Fruit fly (Drosophila melanogaster) whole organism, pupa: ENCODE data around the gene CG11970.
A peak's percentile ranks its signal among the peaks of the same experiment; 100 is the strongest.

Experiments
- CG10348 ChIP-seq: fragments of 200-800 bp; sonication (Bioruptor generic); IDR thresholded peaks from 2 replicates; pipeline ENCODE4 v1.3.6; 2022; ENCODE audit warnings: missing biosample characterization, missing genetic modification characterization
- CG12605 ChIP-seq: fragments of 200-800 bp; sonication (Bioruptor generic); IDR thresholded peaks from 2 replicates; pipeline ENCODE4 v1.3.6; 2022; ENCODE audit warnings: missing biosample characterization, missing genetic modification characterization
- CG13204 ChIP-seq: fragments of 200-800 bp; sonication (Bioruptor generic); optimal IDR thresholded peaks from 2 replicates; lab custom pipeline; 2018; ENCODE audit warnings: missing biosample characterization, mild to moderate bottlenecking, missing genetic modification characterization, moderate library complexity
- CG14655 ChIP-seq: fragments of 200-800 bp; sonication (Bioruptor generic); optimal IDR thresholded peaks from 3 replicates; lab custom pipeline; 2017; ENCODE audit warnings: mild to moderate bottlenecking, missing biosample characterization, missing genetic modification reagents, missing genetic modification characterization
- CG15710 ChIP-seq: fragments of 200-800 bp; sonication (Bioruptor generic); optimal IDR thresholded peaks from 2 replicates; lab custom pipeline; 2018; ENCODE audit warnings: missing biosample characterization, mild to moderate bottlenecking, missing genetic modification characterization, moderate library complexity
- CG17806 ChIP-seq: fragments of 200-800 bp; sonication (Bioruptor generic); optimal IDR thresholded peaks from 2 replicates; lab custom pipeline; 2018; ENCODE audit warnings: missing biosample characterization, mild to moderate bottlenecking, missing genetic modification characterization, moderate library complexity
- CG32121 ChIP-seq: fragments of 200-800 bp; sonication (Bioruptor generic); IDR thresholded peaks from 2 replicates; pipeline ENCODE4 v1.3.6; 2022; ENCODE audit warnings: missing biosample characterization, missing genetic modification characterization
- CG34367 ChIP-seq: fragments of 200-800 bp; sonication (Bioruptor generic); optimal IDR thresholded peaks from 2 replicates; lab custom pipeline; 2018; ENCODE audit warnings: missing biosample characterization, mild to moderate bottlenecking, missing genetic modification characterization
- CG4496 ChIP-seq: fragments of 200-800 bp; sonication (Bioruptor generic); IDR thresholded peaks from 3 replicates; pipeline ENCODE4 v1.3.6; 2022; ENCODE audit warnings: missing biosample characterization, missing genetic modification characterization
- CG8159 ChIP-seq: fragments of 200-800 bp; sonication (Bioruptor generic); optimal IDR thresholded peaks from 3 replicates; lab custom pipeline; 2018; ENCODE audit warnings: missing biosample characterization, mild to moderate bottlenecking, missing genetic modification characterization, moderate library complexity
- CG8301 ChIP-seq: fragments of 200-800 bp; sonication (Bioruptor generic); optimal IDR thresholded peaks from 2 replicates; lab custom pipeline; 2018; ENCODE audit warnings: missing biosample characterization, mild to moderate bottlenecking, missing genetic modification characterization
- CG9948 ChIP-seq: fragments of 200-800 bp; sonication (Bioruptor generic); optimal IDR thresholded peaks from 2 replicates; lab custom pipeline; 2018; ENCODE audit warnings: missing biosample characterization, mild to moderate bottlenecking, missing genetic modification characterization, moderate library complexity
- D1 ChIP-seq: fragments of 200-800 bp; sonication (Bioruptor generic); optimal IDR thresholded peaks from 2 replicates; lab custom pipeline; 2018; ENCODE audit warnings: missing biosample characterization, mild to moderate bottlenecking, missing genetic modification characterization, moderate library complexity
- EcR ChIP-seq: fragments of 200-800 bp; sonication (Bioruptor generic); optimal IDR thresholded peaks from 3 replicates; lab custom pipeline; 2019; ENCODE audit warnings: missing biosample characterization, missing genetic modification characterization, mild to moderate bottlenecking, moderate library complexity, missing genetic modification reagents
- Ets98B ChIP-seq: fragments of 200-800 bp; sonication (Bioruptor generic); IDR thresholded peaks from 2 replicates; pipeline ENCODE4 v1.3.6; 2022; ENCODE audit warnings: missing biosample characterization, missing genetic modification characterization
- Pif1A ChIP-seq: fragments of 200-800 bp; sonication (Bioruptor generic); optimal IDR thresholded peaks from 3 replicates; lab custom pipeline; 2016; ENCODE audit warnings: missing biosample characterization, missing genetic modification characterization
- Pif1B ChIP-seq: fragments of 200-800 bp; sonication (Bioruptor generic); optimal IDR thresholded peaks from 3 replicates; lab custom pipeline; 2016; ENCODE audit warnings: missing biosample characterization, missing genetic modification characterization
- Snoo ChIP-seq: fragments of 200-800 bp; sonication (Bioruptor generic); optimal IDR thresholded peaks from 3 replicates; lab custom pipeline; 2017; ENCODE audit warnings: missing biosample characterization, mild to moderate bottlenecking, missing genetic modification characterization, inconsistent platforms
- fd96Ca ChIP-seq: fragments of 200-800 bp; sonication (Bioruptor generic); IDR thresholded peaks from 3 replicates; pipeline ENCODE4 v1.3.6; 2022; ENCODE audit warnings: missing biosample characterization, missing genetic modification characterization
- gl ChIP-seq: fragments of 200-800 bp; sonication (Bioruptor generic); optimal IDR thresholded peaks from 2 replicates; lab custom pipeline; 2018; ENCODE audit warnings: missing biosample characterization, mild to moderate bottlenecking, missing genetic modification characterization
- rn ChIP-seq: fragments of 200-800 bp; sonication (Bioruptor generic); IDR thresholded peaks from 2 replicates; pipeline ENCODE4 v1.3.6; 2022; ENCODE audit warnings: missing biosample characterization, missing genetic modification characterization

The CG11970 gene

DNA sequence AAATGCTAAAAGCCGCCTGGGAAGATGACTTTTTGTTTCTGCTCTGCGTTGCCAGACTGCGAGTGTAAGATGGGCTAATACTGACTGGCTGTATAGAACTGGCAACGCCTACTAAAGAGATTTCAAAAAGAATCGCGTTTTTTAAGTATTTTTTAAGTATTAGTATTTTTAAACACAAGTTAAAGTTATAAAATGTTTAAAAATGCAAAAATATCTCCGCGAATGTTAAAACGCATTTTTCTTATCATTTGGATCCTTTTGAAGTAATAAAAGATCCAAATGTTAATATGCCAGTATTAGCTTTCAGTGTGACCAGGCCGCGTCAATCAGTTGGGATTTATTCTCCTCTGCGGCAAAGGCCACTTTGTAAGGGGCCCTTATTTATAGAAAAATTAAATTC, 21.6 kb downstream of the CG11970 start, which contains the start of the genes Prosbeta3 and Iru:
TSS of gene Prosbeta3 (minus strand) at position 98 of the 400 bp plus-strand sequence.
TSS of gene Iru (plus strand) at position 328 of the 400 bp plus-strand sequence.
- TF ChIP-seq CG4496 (GFP tag; lab: Robert Waterston, UW): 0 out of 3 replicates have a peak, but pooled peaks have one; percentile 7
- no peak for TF ChIP-seq Snoo

DNA sequence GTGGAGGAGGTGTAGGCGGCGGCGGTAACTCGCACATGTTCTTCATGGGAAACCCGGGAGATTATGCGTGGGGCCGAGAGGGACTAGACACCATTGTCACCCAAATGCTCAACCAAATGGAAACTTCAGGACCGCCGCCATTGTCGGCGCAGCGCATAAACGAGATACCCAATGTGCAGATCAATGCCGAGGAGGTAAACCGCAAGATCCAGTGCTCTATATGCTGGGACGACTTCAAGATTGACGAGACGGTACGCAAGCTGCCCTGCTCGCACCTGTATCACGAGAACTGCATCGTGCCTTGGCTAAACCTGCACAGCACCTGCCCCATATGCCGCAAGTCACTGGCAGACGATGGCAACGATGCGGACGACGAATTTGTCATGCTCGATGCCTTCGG, 22.7 kb downstream of the CG11970 start:
- TF ChIP-seq CG8159 (tag; lab: Kevin White, UChicago) (no peak), EcR (GFP tag; lab: Kevin White, UChicago) (no peak), CG12605 (GFP tag; lab: Robert Waterston, UW) (no peak), D1 (no peak), Ets98B (GFP tag; lab: Robert Waterston, UW) (no peak), CG8301 (tag; lab: Kevin White, UChicago) (no peak), CG13204 (no peak), fd96Ca (GFP tag; lab: Robert Waterston, UW) (no peak), Snoo (no peak), CG15710 (tag; lab: Kevin White, UChicago) (no peak), CG32121 (GFP tag; lab: Robert Waterston, UW) (no peak), CG34367 (tag; lab: Kevin White, UChicago) (no peak), CG14655 (GFP tag; lab: Kevin White, UChicago) (no peak), rn (GFP tag; lab: Robert Waterston, UW) (no peak), CG9948 (tag; lab: Kevin White, UChicago) (no peak)

DNA sequence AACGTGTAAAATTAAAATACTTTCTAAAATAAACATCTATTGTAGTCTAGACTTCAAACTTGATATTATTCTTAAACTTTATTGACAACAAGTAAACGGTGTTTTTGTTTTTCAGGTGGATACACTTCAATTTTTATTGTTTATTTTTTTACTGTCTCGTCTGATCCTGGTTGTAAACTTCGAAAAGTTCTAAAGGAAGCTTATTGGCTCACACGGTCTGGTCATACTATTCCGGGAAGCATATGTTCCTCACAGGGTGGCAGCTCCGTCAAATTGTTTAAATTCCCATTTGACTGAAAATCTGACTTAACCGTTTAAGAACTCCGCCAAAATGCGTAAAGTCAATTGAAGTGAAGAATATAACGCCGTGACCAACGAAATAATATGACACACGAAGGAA, 23.7 kb downstream of the CG11970 start, which contains the start of gene CG11983:
TSS of gene CG11983 (plus strand) at position 120 of the 400 bp plus-strand sequence.
- TF ChIP-seq EcR (GFP tag; lab: Kevin White, UChicago): peak; percentile 9
- TF ChIP-seq CG15710 (tag; lab: Kevin White, UChicago): peak; percentile 26
- no peak for TF ChIP-seq D1
- TF ChIP-seq gl: peak; percentile 1

DNA sequence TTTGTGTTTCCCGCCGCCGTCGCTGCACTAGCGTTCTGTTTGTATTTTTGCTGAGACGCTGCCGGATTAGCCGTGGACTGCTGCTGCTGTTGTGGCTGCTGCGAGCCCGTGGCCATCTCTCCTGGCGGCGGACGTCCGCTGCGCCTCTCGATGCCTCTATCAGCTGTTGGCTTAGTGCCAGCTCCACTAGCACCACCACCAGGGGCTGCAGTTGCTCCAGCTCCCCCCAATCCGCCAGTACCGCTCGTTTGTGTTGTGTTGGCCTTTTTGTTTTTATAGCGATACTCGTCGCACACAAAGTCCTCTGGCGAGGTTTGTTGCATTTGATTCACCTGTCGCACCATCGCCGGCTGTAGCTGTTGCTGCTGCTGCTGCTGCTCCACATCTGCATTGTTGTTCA, 26.2 kb downstream of the CG11970 start:
- TF ChIP-seq Ets98B (GFP tag; lab: Robert Waterston, UW): peak; percentile 48; the same call in 1 of the 2 replicates
- no peak for TF ChIP-seq CG34367 (tag; lab: Kevin White, UChicago)
- TF ChIP-seq CG14655 (GFP tag; lab: Kevin White, UChicago): no peak
- peak; percentile 60; the same call in 2 of the 3 replicates for TF ChIP-seq fd96Ca (GFP tag; lab: Robert Waterston, UW)
- TF ChIP-seq CG32121 (GFP tag; lab: Robert Waterston, UW): peak; percentile 89
- TF ChIP-seq CG4496 (GFP tag; lab: Robert Waterston, UW): peak; percentile 34; the same call in 1 of the 3 replicates

DNA sequence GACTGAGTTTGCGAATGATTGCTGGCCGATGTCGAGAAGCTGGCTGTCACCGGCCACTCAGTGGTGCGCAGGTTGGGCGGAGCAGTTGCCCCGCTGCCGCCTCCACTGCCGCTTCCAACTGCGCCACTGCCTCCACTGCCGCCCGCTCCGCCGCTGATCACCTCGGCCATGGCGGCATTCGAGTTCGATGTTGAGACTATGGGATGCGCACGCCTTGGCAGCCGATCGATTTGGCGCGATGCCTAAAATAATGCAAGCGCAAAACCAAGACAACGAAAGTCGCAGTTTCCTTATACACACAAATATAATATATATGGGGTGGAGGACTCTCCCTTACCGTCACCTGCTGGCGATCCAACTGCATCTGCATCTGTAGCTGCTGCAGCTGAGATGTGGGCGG, 27.2 kb downstream of the CG11970 start:
- no peak for TF ChIP-seq CG8301 (tag; lab: Kevin White, UChicago)
- no peak for TF ChIP-seq gl
- peak; percentile 85 for TF ChIP-seq CG32121 (GFP tag; lab: Robert Waterston, UW)
- TF ChIP-seq CG4496 (GFP tag; lab: Robert Waterston, UW): no peak; the same call in 2 of the 3 replicates
- no peak for TF ChIP-seq CG15710 (tag; lab: Kevin White, UChicago)
- TF ChIP-seq CG10348 (GFP tag; lab: Robert Waterston, UW): no peak
- no peak for TF ChIP-seq Ets98B (GFP tag; lab: Robert Waterston, UW)
- no peak for TF ChIP-seq Snoo
- 0 out of 3 replicates have a peak, but pooled peaks have one; percentile 31 for TF ChIP-seq fd96Ca (GFP tag; lab: Robert Waterston, UW)
- no peak for TF ChIP-seq Pif1B (GFP tag; lab: Kevin White, UChicago)
- TF ChIP-seq rn (GFP tag; lab: Robert Waterston, UW): no peak
- TF ChIP-seq, all 21 proteins: peak for 2

DNA sequence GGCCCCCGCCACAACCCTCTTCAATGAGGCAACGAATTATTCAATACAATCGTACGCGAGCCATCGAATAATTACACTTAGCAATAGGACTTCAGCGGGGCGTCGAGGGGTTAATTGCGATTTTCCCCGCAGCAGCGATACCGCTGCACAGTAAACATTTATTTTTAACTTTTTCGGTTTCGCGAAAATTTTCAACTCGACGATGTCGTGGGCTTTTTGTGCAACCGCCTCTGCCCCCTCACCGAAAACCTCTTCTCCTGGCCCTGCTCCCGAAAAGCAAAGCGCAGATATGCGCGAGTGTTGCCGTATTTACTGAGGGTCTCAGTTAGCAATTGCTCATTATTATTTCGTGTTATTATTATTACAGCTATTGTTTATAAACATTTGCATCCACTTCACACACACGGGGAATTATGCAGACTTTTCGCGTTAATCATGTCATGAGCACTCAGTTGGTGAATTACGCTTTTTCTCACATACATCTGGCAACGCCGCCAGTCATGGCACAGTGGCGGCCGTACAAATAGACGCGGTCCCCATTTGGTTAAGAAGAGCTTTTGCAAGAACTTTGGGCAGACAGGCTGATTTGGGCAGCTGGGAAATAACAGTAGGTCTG, 29.4 kb downstream of the CG11970 start:
- TF ChIP-seq CG8301 (tag; lab: Kevin White, UChicago): no peak
- peak; percentile 15 for TF ChIP-seq CG15710 (tag; lab: Kevin White, UChicago)
- no peak for TF ChIP-seq gl
- TF ChIP-seq Snoo: peak; percentile 42
- TF ChIP-seq CG8159 (tag; lab: Kevin White, UChicago): peak; percentile 53
- no peak for TF ChIP-seq CG9948 (tag; lab: Kevin White, UChicago)
- peak; percentile 38; the same call in 1 of the 2 replicates for TF ChIP-seq CG32121 (GFP tag; lab: Robert Waterston, UW)
- TF ChIP-seq CG12605 (GFP tag; lab: Robert Waterston, UW): no peak
- TF ChIP-seq rn (GFP tag; lab: Robert Waterston, UW): 0 out of 2 replicates have a peak, but pooled peaks have one; percentile 16
- 0 out of 3 replicates have a peak, but pooled peaks have one; percentile 29 for TF ChIP-seq fd96Ca (GFP tag; lab: Robert Waterston, UW)
- no peak for TF ChIP-seq CG34367 (tag; lab: Kevin White, UChicago)
- TF ChIP-seq EcR (GFP tag; lab: Kevin White, UChicago): peak; percentile 28
- no peak for TF ChIP-seq Pif1A (GFP tag; lab: Kevin White, UChicago)
- TF ChIP-seq Pif1B (GFP tag; lab: Kevin White, UChicago): no peak
- TF ChIP-seq CG4496 (GFP tag; lab: Robert Waterston, UW): 0 out of 3 replicates have a peak, but pooled peaks have one; percentile 29
- no peak for TF ChIP-seq CG13204
- TF ChIP-seq CG10348 (GFP tag; lab: Robert Waterston, UW): no peak
- TF ChIP-seq CG14655 (GFP tag; lab: Kevin White, UChicago): no peak
- no peak for TF ChIP-seq D1
- peak; percentile 7 for TF ChIP-seq CG17806 (tag; lab: Kevin White, UChicago)
- no peak for TF ChIP-seq Ets98B (GFP tag; lab: Robert Waterston, UW)
